Fruit fly (Drosophila melanogaster): ENCODE data around the gene CG6527.
A peak's percentile ranks its signal among the peaks of the same experiment; 100 is the strongest.

dm6 chr3L:10562235-10562634 is 3.4 kb upstream of the CG6527 start:
- peak; percentile 72 for TF ChIP-seq CG32121 (GFP tag; IDR thresholded peaks at IDR 0.05)
- TF ChIP-seq D1 (tag; optimal IDR thresholded peaks at IDR 0.05): peak; percentile 18
- peak; percentile 63 for TF ChIP-seq CG14655 (GFP tag; optimal IDR thresholded peaks at IDR 0.05)
- no peak for TF ChIP-seq EcR (GFP tag; optimal IDR thresholded peaks at IDR 0.05)
- no peak for TF ChIP-seq CG13204 (GFP tag; optimal IDR thresholded peaks at IDR 0.05)
- TF ChIP-seq Snoo (tag; optimal IDR thresholded peaks at IDR 0.05): no peak
- TF ChIP-seq CG8159 (tag; optimal IDR thresholded peaks at IDR 0.05): peak; percentile 62
- TF ChIP-seq CG4496 (GFP tag; IDR thresholded peaks at IDR 0.05): peak; percentile 71
